Fruit fly (Drosophila melanogaster) whole organism, adult: Measurements from ENCODE around the gene CG3246.

Source experiments
- CG11617 ChIP-seq: fragments of 200-800 bp; sonication (Bioruptor generic); optimal IDR thresholded peaks from 2 replicates; lab custom pipeline; 2017; ENCODE audit warnings: mild to moderate bottlenecking, missing biosample characterization, missing genetic modification reagents, missing genetic modification characterization
- CG12768 ChIP-seq: fragments of 200-800 bp; sonication (Bioruptor generic); optimal IDR thresholded peaks from 2 replicates; lab custom pipeline; 2017; ENCODE audit warnings: missing biosample characterization, missing genetic modification characterization, mild to moderate bottlenecking, moderate library complexity, missing genetic modification reagents
- CG14711 ChIP-seq: fragments of 200-800 bp; sonication (Bioruptor generic); optimal IDR thresholded peaks from 2 replicates; lab custom pipeline; 2018; ENCODE audit warnings: missing biosample characterization, mild to moderate bottlenecking, missing genetic modification characterization, moderate library complexity
- CG33017 ChIP-seq: fragments of 200-800 bp; sonication (Bioruptor generic); optimal IDR thresholded peaks from 2 replicates; lab custom pipeline; 2018; ENCODE audit warnings: missing biosample characterization, mild to moderate bottlenecking, missing genetic modification characterization, moderate library complexity
- CG5204 ChIP-seq: fragments of 200-800 bp; sonication (Bioruptor generic); optimal IDR thresholded peaks from 2 replicates; lab custom pipeline; 2016; ENCODE audit warnings: missing biosample characterization, missing genetic modification characterization
- Hr96 ChIP-seq: fragments of 200-800 bp; sonication (Bioruptor generic); optimal IDR thresholded peaks from 2 replicates; lab custom pipeline; 2016; ENCODE audit warnings: missing biosample characterization, missing genetic modification characterization
- cic ChIP-seq: fragments of 200-800 bp; sonication (Bioruptor generic); optimal IDR thresholded peaks from 2 replicates; lab custom pipeline; 2017; ENCODE audit warnings: missing biosample characterization, mild to moderate bottlenecking, missing genetic modification characterization, moderate library complexity
- kay ChIP-seq: fragments of 200-800 bp; sonication (Bioruptor generic); peaks from one replicate; lab custom pipeline; 2016; ENCODE audit warnings: missing biosample characterization, missing genetic modification characterization, borderline replicate concordance
- pad ChIP-seq: fragments of 200-800 bp; sonication (Bioruptor generic); optimal IDR thresholded peaks from 3 replicates; lab custom pipeline; 2017; ENCODE audit warnings: missing biosample characterization, missing genetic modification characterization, mild to moderate bottlenecking, moderate library complexity, missing genetic modification reagents
- tj ChIP-seq: fragments of 200-800 bp; sonication (Bioruptor generic); optimal IDR thresholded peaks from 3 replicates; lab custom pipeline; 2017; ENCODE audit warnings: missing biosample characterization, mild to moderate bottlenecking, missing genetic modification characterization, moderate library complexity
- toe ChIP-seq: fragments of 200-800 bp; sonication (Bioruptor generic); optimal IDR thresholded peaks from 2 replicates; lab custom pipeline; 2016; ENCODE audit warnings: missing biosample characterization, missing genetic modification characterization

DNA sequence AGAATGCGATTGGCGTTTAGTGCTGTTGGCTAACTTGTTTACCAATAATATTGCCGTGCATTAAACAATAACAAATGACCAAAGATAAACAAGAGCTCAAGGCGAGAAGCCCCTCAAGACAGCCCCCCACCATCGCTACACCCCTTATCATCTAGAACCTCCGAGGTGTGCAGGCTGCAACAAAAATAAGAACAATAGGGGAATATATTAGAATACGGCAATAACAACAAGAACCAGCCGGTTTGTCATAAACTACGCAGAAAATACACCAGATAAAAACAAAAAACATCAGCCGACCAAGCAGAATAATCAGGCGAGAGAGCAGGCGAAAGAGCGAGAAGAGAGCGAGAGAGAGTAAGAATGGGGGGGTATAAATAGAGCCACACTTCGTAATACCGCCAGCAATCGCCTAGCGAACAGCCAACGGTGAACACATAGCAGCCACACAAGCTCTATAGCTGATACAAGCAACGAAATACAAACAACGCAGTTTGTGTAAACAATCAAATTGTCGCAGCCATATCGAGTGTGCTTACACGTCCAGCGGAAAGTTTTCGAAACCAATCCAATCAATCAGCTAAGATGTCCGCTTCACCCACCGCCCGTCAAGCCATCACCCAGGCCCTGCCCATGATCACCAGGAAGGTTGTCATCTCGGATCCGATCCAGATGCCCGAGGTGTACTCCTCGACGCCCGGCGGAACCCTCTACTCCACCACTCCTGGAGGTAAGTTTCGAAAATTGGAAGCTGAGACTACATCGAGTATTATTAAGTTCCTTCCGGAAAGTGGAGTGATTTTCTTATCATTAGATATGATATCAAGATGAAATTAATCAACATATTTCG is 16.5 kb upstream of the CG3246 start, which contains the start of gene Thor:
- peak; percentile 57 for TF ChIP-seq toe (GFP tag; lab: Kevin White, UChicago)
- TF ChIP-seq pad (GFP tag; lab: Kevin White, UChicago), result peak; percentile 87
- peak; percentile 96 for TF ChIP-seq cic (GFP tag; lab: Kevin White, UChicago)
- TF ChIP-seq Hr96 (GFP tag; lab: Kevin White, UChicago), result peak; percentile 82
- TF ChIP-seq CG5204 (GFP tag; lab: Kevin White, UChicago), result peak; percentile 59
- TF ChIP-seq tj (GFP tag; lab: Kevin White, UChicago), result peak; percentile 83
- TF ChIP-seq CG11617, result peak; percentile 75
- TF ChIP-seq CG12768 (GFP tag; lab: Kevin White, UChicago), result peak; percentile 87
- peak; percentile 99 for TF ChIP-seq kay
- peak; percentile 37 for TF ChIP-seq CG14711 (tag; lab: Kevin White, UChicago)
- TF ChIP-seq CG33017 (tag; lab: Kevin White, UChicago), result peak; percentile 84
